Worm (Caenorhabditis elegans): ENCODE data around the gene mlc-1.

Gene mlc-1

ce11 chrX:17505547-17506181 lies 46.7 kb downstream of the mlc-1 start:
- TF ChIP-seq unc-62 (GFP tag; optimal IDR thresholded peaks at IDR 0.05), result no peak

- no peak for TF ChIP-seq unc-62 (GFP tag; optimal IDR thresholded peaks at IDR 0.05)
Observed at ce11 chrX:17508137-17508536, 49.1 kb downstream of the mlc-1 start.

- no peak for TF ChIP-seq unc-62 (GFP tag; optimal IDR thresholded peaks at IDR 0.05)
Observed at ce11 chrX:17509048-17509776, 50.2 kb downstream of the mlc-1 start.

All from whole organism, dauer.